Fruit fly (Drosophila melanogaster): ENCODE data around the gene shtd.
A peak's percentile ranks its signal among the peaks of the same experiment; 100 is the strongest.

shtd gene

DNA sequence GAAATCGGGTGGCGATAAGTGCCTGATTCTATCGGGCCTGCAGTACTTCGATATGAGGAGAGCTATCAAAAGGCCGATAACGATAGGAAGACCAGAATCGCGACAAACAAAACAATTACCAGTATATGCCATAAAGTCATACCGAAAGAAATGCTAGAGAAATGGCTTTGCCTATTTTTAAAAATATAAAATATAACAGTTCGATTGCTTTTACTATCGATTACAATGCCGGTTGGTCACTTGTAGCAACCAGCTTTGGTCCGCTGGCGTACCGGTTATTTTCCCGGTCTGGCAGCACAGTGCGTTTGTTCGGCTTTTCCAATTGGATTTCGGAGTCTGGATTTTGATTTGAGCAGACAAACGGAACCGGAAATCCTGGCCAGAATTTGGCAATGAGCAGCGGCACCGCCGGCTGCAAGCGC is at the start of gene shtd, which contains the start of the genes CG6294 and CG6299 (continued):
- TF ChIP-seq pzg (GFP tag; optimal IDR thresholded peaks at IDR 0.05) (peak; percentile 87), CG4820 (GFP tag; optimal IDR thresholded peaks at IDR 0.05) (no peak), CG14667 (GFP tag; IDR thresholded peaks at IDR 0.05) (no peak), hb (GFP tag; IDR thresholded peaks at IDR 0.05; ENCODE audit: partially characterized antibody) (peak; percentile 98), exex (tag; optimal IDR thresholded peaks at IDR 0.05) (no peak), Sox100B (GFP tag; optimal IDR thresholded peaks at IDR 0.05) (no peak), usp (GFP tag; optimal IDR thresholded peaks at IDR 0.05) (no peak), Myb (GFP tag; optimal IDR thresholded peaks at IDR 0.05) (peak; percentile 76), Elba2 (GFP tag; optimal IDR thresholded peaks at IDR 0.05) (peak; percentile 54), Dp (GFP tag; optimal IDR thresholded peaks at IDR 0.05) (peak; percentile 77), ab (GFP tag; optimal IDR thresholded peaks at IDR 0.05) (no peak), cg (GFP tag; optimal IDR thresholded peaks at IDR 0.05) (no peak), CG7556 (GFP tag; optimal IDR thresholded peaks at IDR 0.05) (no peak), Hand (GFP tag; optimal IDR thresholded peaks at IDR 0.05) (no peak), Oli (tag; optimal IDR thresholded peaks at IDR 0.05) (no peak), Side (GFP tag; optimal IDR thresholded peaks at IDR 0.05) (no peak), Sry-δ (GFP tag; optimal IDR thresholded peaks at IDR 0.05) (peak; percentile 79), pros (GFP tag; optimal IDR thresholded peaks at IDR 0.05) (no peak), NFAT (GFP tag; IDR thresholded peaks at IDR 0.05) (no peak), slou (GFP tag; optimal IDR thresholded peaks at IDR 0.05) (no peak), btn (GFP tag; optimal IDR thresholded peaks at IDR 0.05) (no peak), hbn (GFP tag; IDR thresholded peaks at IDR 0.05; ENCODE audit: partially characterized antibody) (peak; percentile 79), ewg (GFP tag; optimal IDR thresholded peaks at IDR 0.05) (no peak), CG15514 (GFP tag; optimal IDR thresholded peaks at IDR 0.05) (peak; percentile 94), HLH3B (GFP tag; IDR thresholded peaks at IDR 0.05) (no peak), Dfd (GFP tag; optimal IDR thresholded peaks at IDR 0.05) (no peak), cad (GFP tag; optimal IDR thresholded peaks at IDR 0.05) (no peak), CG2129 (GFP tag; IDR thresholded peaks at IDR 0.05; ENCODE audit: partially characterized antibody) (peak; percentile 55), TFAM (GFP tag; optimal IDR thresholded peaks at IDR 0.05) (no peak), stwl (tag; optimal IDR thresholded peaks at IDR 0.05) (peak; percentile 76), CG12071 (GFP tag; optimal IDR thresholded peaks at IDR 0.05) (no peak), ato (GFP tag; IDR thresholded peaks at IDR 0.05; ENCODE audit: partially characterized antibody) (peak; percentile 98), Jarid2 (GFP tag; optimal IDR thresholded peaks at IDR 0.05) (no peak), Bdp1 (GFP tag; optimal IDR thresholded peaks at IDR 0.05) (peak; percentile 21), Max (GFP tag; optimal IDR thresholded peaks at IDR 0.05) (peak; percentile 25), lilli (GFP tag; optimal IDR thresholded peaks at IDR 0.05) (peak; percentile 18), Asciz (GFP tag; optimal IDR thresholded peaks at IDR 0.05) (no peak), E2f2 (GFP tag; IDR thresholded peaks at IDR 0.05) (peak; percentile 83), CG6813 (GFP tag; optimal IDR thresholded peaks at IDR 0.05) (no peak), zen (tag; optimal IDR thresholded peaks at IDR 0.05) (peak; percentile 16), Oaz (GFP tag; IDR thresholded peaks at IDR 0.05) (no peak), ftz-f1 (GFP tag; optimal IDR thresholded peaks at IDR 0.05) (no peak), CG13123 (GFP tag; optimal IDR thresholded peaks at IDR 0.05) (no peak), CG30020 (tag; optimal IDR thresholded peaks at IDR 0.05) (peak; percentile 50), CG2712 (tag; optimal IDR thresholded peaks at IDR 0.05) (peak; percentile 47), CG13287 (GFP tag; IDR thresholded peaks at IDR 0.05; ENCODE audit: partially characterized antibody) (peak; percentile 95), sna (GFP tag; IDR thresholded peaks at IDR 0.05; ENCODE audit: partially characterized antibody) (peak; percentile 96), CG10274 (GFP tag; optimal IDR thresholded peaks at IDR 0.05) (no peak), mam (GFP tag; optimal IDR thresholded peaks at IDR 0.05) (peak; percentile 4), ara (GFP tag; IDR thresholded peaks at IDR 0.05) (no peak), Med (GFP tag) (peak; percentile 69)

All from whole organism, embryonic.